Worm (Caenorhabditis elegans) whole organism, L4 larva: ENCODE measurements around the gene C01G12.13.

ENCODE experiments used
- F37D6.2 ChIP-seq: sonication (generic microtip); optimal IDR thresholded peaks from 2 replicates; lab custom pipeline; 2016; ENCODE audit warnings: mild to moderate bottlenecking, missing genetic modification characterization, missing compliant biosample characterization
- F44E2.7 ChIP-seq: fragments of 200-800 bp; sonication (Bioruptor generic); IDR thresholded peaks from 2 replicates; pipeline ENCODE4 v2.1.2; 2022; ENCODE audit warnings: missing genetic modification characterization, missing compliant biosample characterization
- F49E8.2 ChIP-seq: sonication (generic microtip); optimal IDR thresholded peaks from 2 replicates; lab custom pipeline; 2016; ENCODE audit warnings: missing compliant biosample characterization, mild to moderate bottlenecking, missing genetic modification characterization, borderline replicate concordance
- T26A8.4 ChIP-seq: fragments of 200-800 bp; sonication (Bioruptor generic); IDR thresholded peaks from 2 replicates; pipeline ENCODE4 v1.3.6; 2022; ENCODE audit warnings: missing genetic modification characterization, missing compliant biosample characterization
- Y75B8A.6 ChIP-seq: fragments of 200-800 bp; sonication (Bioruptor generic); IDR thresholded peaks from 2 replicates; pipeline ENCODE4 v1.3.6; 2022; ENCODE audit warnings: missing genetic modification reagents, missing genetic modification characterization, missing compliant biosample characterization
- ZK337.2 ChIP-seq: fragments of 200-800 bp; sonication (Bioruptor generic); IDR thresholded peaks from 2 replicates; pipeline ENCODE4 v1.3.6; 2022; ENCODE audit warnings: missing genetic modification reagents, missing genetic modification characterization, missing compliant biosample characterization
- aha-1 ChIP-seq: fragments of 150-350 bp; peaks from one replicate; lab custom pipeline; 2014; ENCODE audit warnings: missing biosample characterization, missing genetic modification characterization
- ces-1 ChIP-seq: fragments of 150-350 bp; sonication (generic microtip); optimal IDR thresholded peaks from 4 replicates; lab custom pipeline; 2014; ENCODE audit warnings: missing biosample characterization, missing genetic modification reagents, missing genetic modification characterization
- daf-19 ChIP-seq: fragments of 200-800 bp; sonication (Bioruptor generic); conservative IDR thresholded peaks from 2 replicates; pipeline ENCODE4 v1.3.6; 2022; ENCODE audit warnings: missing genetic modification characterization, missing compliant biosample characterization
- dmd-8 ChIP-seq: fragments of 200-800 bp; sonication (Bioruptor generic); IDR thresholded peaks from 2 replicates; pipeline ENCODE4 v1.3.6; 2022; ENCODE audit warnings: missing genetic modification characterization, missing compliant biosample characterization
- dpl-1 ChIP-seq: fragments of 150-350 bp; optimal IDR thresholded peaks from 2 replicates; lab custom pipeline; 2014; ENCODE audit warnings: missing biosample characterization, missing genetic modification reagents, missing genetic modification characterization
- duxl-1 ChIP-seq: sonication (generic microtip); optimal IDR thresholded peaks from 2 replicates; lab custom pipeline; 2016; ENCODE audit warnings: mild to moderate bottlenecking, missing genetic modification characterization, moderate library complexity, missing compliant biosample characterization; ENCODE audit not compliant: poor library complexity
- fkh-10 ChIP-seq: fragments of 150-350 bp; optimal IDR thresholded peaks from 2 replicates; lab custom pipeline; 2014; ENCODE audit warnings: missing biosample characterization, missing genetic modification reagents, missing genetic modification characterization
- gei-8 ChIP-seq: fragments of 200-800 bp; sonication (Bioruptor generic); optimal IDR thresholded peaks from 2 replicates; lab custom pipeline; 2018; ENCODE audit warnings: mild to moderate bottlenecking, missing genetic modification characterization, missing compliant biosample characterization
- hif-1 ChIP-seq, 2 experiments: sonication (generic microtip); optimal IDR thresholded peaks; 2 replicates each; lab custom pipeline; 2016 to 2017; ENCODE audit warnings: missing compliant biosample characterization in 2 of 2, missing genetic modification characterization in 2 of 2, missing genetic modification reagents in 2 of 2, missing genotype in 2 of 2, mild to moderate bottlenecking in 1 of 2
- hlh-11 ChIP-seq: fragments of 200-800 bp; sonication (Bioruptor generic); optimal IDR thresholded peaks from 2 replicates; lab custom pipeline; 2018; ENCODE audit warnings: mild to moderate bottlenecking, missing genetic modification characterization, missing compliant biosample characterization
- hlh-30 ChIP-seq: sonication (generic microtip); optimal IDR thresholded peaks from 2 replicates; lab custom pipeline; 2017; ENCODE audit warnings: antibody characterized with exemption, mild to moderate bottlenecking, missing genetic modification characterization, missing compliant biosample characterization; ENCODE audit not compliant: insufficient read depth
- hmg-1.1 ChIP-seq: fragments of 200-800 bp; sonication (Bioruptor generic); IDR thresholded peaks from 2 replicates; pipeline ENCODE4 v1.3.6; 2022; ENCODE audit warnings: missing genetic modification reagents, missing genetic modification characterization, missing compliant biosample characterization
- lin-38 ChIP-seq: fragments of 200-800 bp; sonication (Bioruptor generic); IDR thresholded peaks from 2 replicates; pipeline ENCODE4 v1.3.6; 2022; ENCODE audit warnings: missing genetic modification reagents, missing genetic modification characterization, missing compliant biosample characterization
- lsy-2 ChIP-seq, 2 experiments: fragments of 150-350 bp in 1 of 2; sonication (generic microtip) in 1 of 2; optimal IDR thresholded peaks; 2 replicates each; lab custom pipeline; 2014 to 2017; ENCODE audit warnings: missing biosample characterization in 2 of 2, missing genetic modification characterization in 2 of 2
- madf-5 ChIP-seq, 2 experiments: fragments of 200-800 bp; sonication (Bioruptor generic); IDR thresholded peaks; 2 replicates each; pipeline ENCODE4 v1.3.6; 2022; ENCODE audit warnings: missing compliant biosample characterization in 2 of 2, missing genetic modification characterization in 2 of 2
- mep-1 ChIP-seq: fragments of 150-350 bp; sonication (generic microtip); optimal IDR thresholded peaks from 3 replicates; lab custom pipeline; 2014; ENCODE audit warnings: missing biosample characterization, missing genetic modification characterization
- mes-2 ChIP-seq: sonication (generic microtip); optimal IDR thresholded peaks from 2 replicates; lab custom pipeline; 2016; ENCODE audit warnings: missing genotype, mild to moderate bottlenecking, missing genetic modification characterization, missing compliant biosample characterization; ENCODE audit not compliant: poor library complexity, severe bottlenecking
- mxl-3 ChIP-seq: fragments of 200-800 bp; sonication (Bioruptor generic); optimal IDR thresholded peaks from 2 replicates; lab custom pipeline; 2018; ENCODE audit warnings: mild to moderate bottlenecking, missing genetic modification characterization, missing compliant biosample characterization
- nhr-11 ChIP-seq: fragments of 150-350 bp; optimal IDR thresholded peaks from 2 replicates; lab custom pipeline; 2014; ENCODE audit warnings: missing biosample characterization, missing genetic modification characterization
- nhr-77 ChIP-seq: fragments of 150-350 bp; optimal IDR thresholded peaks from 2 replicates; lab custom pipeline; 2014; ENCODE audit warnings: missing biosample characterization, missing genetic modification characterization
- php-3 ChIP-seq: fragments of 200-800 bp; sonication (Bioruptor generic); IDR thresholded peaks from 2 replicates; pipeline ENCODE4 v1.3.6; 2022; ENCODE audit warnings: missing genetic modification reagents, missing genetic modification characterization, missing compliant biosample characterization
- pqm-1 ChIP-seq: sonication (generic microtip); optimal IDR thresholded peaks from 2 replicates; lab custom pipeline; 2017; ENCODE audit warnings: missing biosample characterization, missing genetic modification characterization
- rbr-2 ChIP-seq: sonication (generic microtip); optimal IDR thresholded peaks from 2 replicates; lab custom pipeline; 2016; ENCODE audit warnings: missing genotype, missing genetic modification characterization, missing compliant biosample characterization
- saeg-2 ChIP-seq: fragments of 200-800 bp; sonication (Bioruptor generic); IDR thresholded peaks from 2 replicates; pipeline ENCODE4 v1.3.6; 2022; ENCODE audit warnings: missing genetic modification reagents, missing genetic modification characterization, missing compliant biosample characterization
- spr-3 ChIP-seq: fragments of 200-800 bp; sonication (Bioruptor generic); optimal IDR thresholded peaks from 2 replicates; lab custom pipeline; 2018; ENCODE audit warnings: mild to moderate bottlenecking, missing genetic modification characterization, missing compliant biosample characterization
- tag-97 ChIP-seq: fragments of 200-800 bp; sonication (Bioruptor generic); IDR thresholded peaks from 2 replicates; pipeline ENCODE4 v1.3.6; 2022; ENCODE audit warnings: missing genetic modification characterization, missing compliant biosample characterization
- tra-1 ChIP-seq: fragments of 200-800 bp; sonication (Bioruptor generic); IDR thresholded peaks from 2 replicates; pipeline ENCODE4 v1.3.6; 2022; ENCODE audit warnings: missing genetic modification reagents, missing genetic modification characterization, missing compliant biosample characterization
- unc-130 ChIP-seq: sonication (generic microtip); optimal IDR thresholded peaks from 2 replicates; lab custom pipeline; 2016; ENCODE audit warnings: missing genetic modification reagents, missing genetic modification characterization, missing compliant biosample characterization
- vab-7 ChIP-seq: fragments of 200-800 bp; sonication (Bioruptor generic); IDR thresholded peaks from 2 replicates; pipeline ENCODE4 v1.3.6; 2022; ENCODE audit warnings: missing genetic modification reagents, missing genetic modification characterization, missing compliant biosample characterization
- zfp-3 ChIP-seq: fragments of 200-800 bp; sonication (Bioruptor generic); conservative IDR thresholded peaks from 2 replicates; pipeline ENCODE4 v1.3.6; 2022; ENCODE audit warnings: missing genetic modification reagents, missing genetic modification characterization, missing compliant biosample characterization

Gene C01G12.13

ce11 chrII:14561549-14562115, 14.9 kb upstream of the C01G12.13 start, which contains the start of gene mog-4 (continued):
- TF ChIP-seq hif-1 (tag; optimal IDR thresholded peaks at IDR 0.05; lab: Kevin White, UChicago), result peak; percentile 76 to 96
- peak; percentile 100 for TF ChIP-seq tra-1 (GFP tag; lab: Robert Waterston, UW)
- TF ChIP-seq F44E2.7, result peak; percentile 77; the same call in 1 of the 2 replicates
- TF ChIP-seq F49E8.2, result peak; percentile 84
- peak; percentile 92 for TF ChIP-seq duxl-1
- TF ChIP-seq rbr-2 (tag; lab: Kevin White, UChicago), result peak; percentile 98
- TF ChIP-seq hlh-11, result peak; percentile 95
- peak; percentile 100 for TF ChIP-seq vab-7 (GFP tag; lab: Robert Waterston, UW)
- peak; percentile 84 for TF ChIP-seq spr-3 (GFP tag; lab: Kevin White, UChicago)
- peak; percentile 41 for TF ChIP-seq gei-8 (GFP tag; lab: Kevin White, UChicago)
- peak; percentile 100 for TF ChIP-seq zfp-3
- peak; percentile 71 for TF ChIP-seq hlh-30
- peak; percentile 98 for TF ChIP-seq mes-2 (tag; lab: Kevin White, UChicago)
- peak; percentile 79 for TF ChIP-seq dpl-1
- TF ChIP-seq F37D6.2, result peak; percentile 92
- peak; percentile 90 for TF ChIP-seq mep-1 (tag; lab: Kevin White, UChicago)
- peak; percentile 100 for TF ChIP-seq Y75B8A.6 (GFP tag; lab: Robert Waterston, UW)
- TF ChIP-seq dmd-8 (GFP tag; lab: Robert Waterston, UW), result peak; percentile 83
- TF ChIP-seq T26A8.4, result peak; percentile 99
- peak; percentile 84 for TF ChIP-seq aha-1
- TF ChIP-seq daf-19 (GFP tag; lab: Robert Waterston, UW), result peak; percentile 98
- TF ChIP-seq fkh-10 (GFP tag; lab: Kevin White, UChicago), result peak; percentile 75
- TF ChIP-seq mxl-3 (GFP tag; lab: Kevin White, UChicago), result peak; percentile 94
- TF ChIP-seq saeg-2 (GFP tag; lab: Robert Waterston, UW), result peak; percentile 98
- peak; percentile 99 for TF ChIP-seq php-3 (GFP tag; lab: Robert Waterston, UW)
- peak; percentile 99 to 100 for TF ChIP-seq madf-5 (GFP tag; IDR thresholded peaks at IDR 0.05; lab: Robert Waterston, UW)
- TF ChIP-seq pqm-1 (tag; lab: Kevin White, UChicago), result peak; percentile 5
- TF ChIP-seq tag-97, result peak; percentile 100
- peak; percentile 98 for TF ChIP-seq unc-130 (GFP tag; lab: Kevin White, UChicago)
- TF ChIP-seq nhr-11 (tag; lab: Kevin White, UChicago), result peak; percentile 79
- TF ChIP-seq, all 104 proteins: peak for 78; not testable (repeated sequence) for 26

- 0 out of 2 replicates have a peak, but pooled peaks have one; percentile 44 for TF ChIP-seq hmg-1.1
- peak; percentile 48 for TF ChIP-seq lin-38 (GFP tag; lab: Robert Waterston, UW)
- TF ChIP-seq mes-2 (tag; lab: Kevin White, UChicago), result peak; percentile 71
- TF ChIP-seq nhr-77 (tag; lab: Kevin White, UChicago), result peak; percentile 32
- TF ChIP-seq hif-1 (tag; optimal IDR thresholded peaks at IDR 0.05; lab: Kevin White, UChicago), result peak in 1 of 2 experiments; percentile 32
- peak; percentile 12 for TF ChIP-seq unc-130 (GFP tag; lab: Kevin White, UChicago)
- peak in 1 of 2 experiments; percentile 43; a peak in 1 of 4 replicates for TF ChIP-seq madf-5 (GFP tag; IDR thresholded peaks at IDR 0.05; lab: Robert Waterston, UW)
- peak; percentile 69; the same call in 1 of the 2 replicates for TF ChIP-seq ZK337.2 (GFP tag; lab: Robert Waterston, UW)
- peak; percentile 15 to 94 for TF ChIP-seq lsy-2 (tag; optimal IDR thresholded peaks at IDR 0.05; lab: Kevin White, UChicago)
Observed at ce11 chrII:14563766-14564370, 12.7 kb upstream of the C01G12.13 start.

ce11 chrII:14567811-14568210, 8.7 kb upstream of the C01G12.13 start:
- no peak for TF ChIP-seq ces-1
- TF ChIP-seq aha-1, result peak; percentile 68
